Worm (Caenorhabditis elegans): Measurements from ENCODE around the gene plpp-1.2.

plpp-1.2 gene

DNA sequence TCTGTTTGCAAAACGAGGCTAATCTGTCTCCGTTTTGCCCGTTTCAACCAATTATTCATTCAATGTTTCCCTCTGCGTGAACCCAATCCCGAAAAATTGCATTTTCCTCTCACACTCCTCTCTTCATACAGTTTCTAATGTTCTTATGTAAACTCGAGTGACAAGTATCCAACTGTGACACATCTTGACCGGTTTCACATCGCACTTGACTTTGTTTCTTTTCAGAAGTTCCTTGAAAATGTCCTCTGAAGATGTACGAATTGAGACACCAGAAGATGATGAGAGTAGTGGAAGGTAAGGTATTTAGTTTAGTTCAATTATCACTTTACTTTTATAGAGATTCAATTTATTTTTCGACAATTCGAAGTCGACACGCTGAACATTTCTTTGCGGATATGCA is 46.7 kb downstream of the plpp-1.2 start, which contains the start of gene abcx-1:
abcx-1 (plus strand) TSS at position 224 of the 400 bp plus-strand sequence.
- TF ChIP-seq sox-2 (GFP tag; IDR thresholded peaks at IDR 0.05) (no peak), dmd-4 (tag; optimal IDR thresholded peaks at IDR 0.05; ENCODE audit: borderline replicate concordance) (no peak), unc-42 (tag; optimal IDR thresholded peaks at IDR 0.05) (no peak), syd-9 (tag; optimal IDR thresholded peaks at IDR 0.05) (no peak)

DNA sequence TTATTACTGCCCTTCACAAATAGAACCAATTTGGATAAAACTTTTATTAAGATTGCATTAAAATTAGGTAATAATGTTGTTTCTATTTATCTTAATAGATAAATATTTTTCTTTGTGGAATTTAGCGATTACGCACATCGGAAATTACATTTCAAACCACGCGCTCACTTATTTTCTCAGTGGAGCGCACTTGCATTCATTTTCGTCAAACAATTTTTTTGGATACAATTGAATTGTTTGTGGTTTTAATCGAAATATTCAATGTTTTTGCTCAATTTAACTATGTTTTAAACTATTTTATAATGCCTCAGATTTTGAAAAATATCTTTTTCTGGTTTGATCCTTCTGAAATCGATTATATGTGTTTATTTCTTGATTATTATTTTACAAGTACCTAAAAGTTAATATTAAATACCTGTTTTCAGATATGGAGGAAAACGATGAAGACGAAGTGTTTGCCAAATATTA is 50.7 kb downstream of the plpp-1.2 start, which contains the start of gene utp-20:
utp-20 (plus strand) TSS at position 418 of the 468 bp plus-strand sequence.
- TF ChIP-seq ahr-1 (tag; optimal IDR thresholded peaks at IDR 0.05) (no peak), ztf-16 (tag; optimal IDR thresholded peaks at IDR 0.05) (no peak), hlh-30 (tag; optimal IDR thresholded peaks at IDR 0.05; ENCODE audit: insufficient read depth) (peak; percentile 70), gmeb-2 (tag; optimal IDR thresholded peaks at IDR 0.05) (no peak), syd-9 (tag; optimal IDR thresholded peaks at IDR 0.05) (no peak), madf-2 (tag; optimal IDR thresholded peaks at IDR 0.05) (no peak), elt-2 (tag; optimal IDR thresholded peaks at IDR 0.05) (no peak), ceh-22 (tag; optimal IDR thresholded peaks at IDR 0.05) (no peak), unc-55 (GFP tag; optimal IDR thresholded peaks at IDR 0.05) (no peak), pros-1 (tag; optimal IDR thresholded peaks at IDR 0.05) (no peak), unc-42 (tag; optimal IDR thresholded peaks at IDR 0.05) (peak; percentile 81), ceh-31 (tag; optimal IDR thresholded peaks at IDR 0.05) (peak; percentile 26), nfya-1 (tag; optimal IDR thresholded peaks at IDR 0.05) (peak; percentile 5)
